Worm (Caenorhabditis elegans): Measurements from ENCODE around the gene pqn-87.

DNA sequence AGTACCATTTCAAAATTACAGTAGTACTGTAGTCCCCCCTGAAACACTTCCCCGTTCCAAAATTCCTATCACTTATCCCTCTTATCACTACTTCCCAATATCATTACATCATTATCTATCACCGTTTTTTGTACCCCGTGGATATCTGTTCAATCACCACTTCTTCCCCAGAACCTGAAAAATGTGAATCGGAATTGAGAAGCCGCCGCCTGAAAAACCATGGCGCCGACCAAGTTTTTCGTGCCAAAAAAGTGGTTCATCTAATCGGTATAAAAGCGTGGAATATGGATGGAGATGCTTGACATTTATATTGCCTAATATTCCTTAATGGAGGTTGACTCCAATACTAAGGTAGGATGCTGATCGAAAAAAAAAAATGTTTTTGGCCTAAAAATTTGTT is 52.6 kb downstream of the pqn-87 start, which contains the start of gene rol-1:
- no peak for TF ChIP-seq zag-1 (tag; optimal IDR thresholded peaks at IDR 0.05)
- no peak for TF ChIP-seq nhr-25 (tag; optimal IDR thresholded peaks at IDR 0.05; ENCODE audit: borderline replicate concordance, insufficient read depth)
- TF ChIP-seq unc-62 (GFP tag; optimal IDR thresholded peaks at IDR 0.05 in 1 of 2) = no peak
- no peak for TF ChIP-seq unc-62 (tag; optimal IDR thresholded peaks at IDR 0.05)
- TF ChIP-seq unc-130 (GFP tag; optimal IDR thresholded peaks at IDR 0.05) = no peak
- TF ChIP-seq nhr-11 (tag; optimal IDR thresholded peaks at IDR 0.05) = no peak
- no peak for TF ChIP-seq ceh-82 (tag; optimal IDR thresholded peaks at IDR 0.05)
- TF ChIP-seq lin-13 (GFP tag; optimal IDR thresholded peaks at IDR 0.05) = no peak

Measured in whole organism, L4 larva.